Fruit fly (Drosophila melanogaster): ENCODE data around the gene mIF2.
A peak's percentile ranks its signal among the peaks of the same experiment; 100 is the strongest.

mIF2 gene

DNA sequence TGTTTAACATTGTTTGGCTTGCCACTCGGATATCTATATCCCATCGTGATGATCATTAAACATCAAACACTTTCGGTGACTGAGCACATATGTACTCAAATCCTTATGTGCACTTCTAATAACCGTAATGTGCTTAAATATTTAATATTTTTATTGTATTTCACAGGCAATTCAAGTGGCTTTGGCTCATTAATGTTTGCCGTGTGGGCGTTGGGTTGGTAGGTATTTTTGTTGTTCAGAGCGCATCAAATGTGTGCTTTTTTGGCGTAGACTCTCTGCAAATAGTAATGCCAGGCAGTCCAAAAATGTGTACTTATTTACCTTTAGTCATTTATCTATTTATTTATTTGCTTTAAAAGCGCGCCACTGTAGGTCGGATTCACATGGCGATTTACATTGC lies 42.3 kb upstream of the mIF2 start:
- TF ChIP-seq CG2202 (tag; optimal IDR thresholded peaks at IDR 0.05) (no peak), Mad (GFP tag; optimal IDR thresholded peaks at IDR 0.05) (no peak), CG18262 (tag; optimal IDR thresholded peaks at IDR 0.05) (peak; percentile 32), chif (GFP tag; optimal IDR thresholded peaks at IDR 0.05) (peak in 1 of 2 experiments; percentile 11), Ravus (GFP tag; IDR thresholded peaks at IDR 0.05) (no peak), CG4707 (GFP tag; optimal IDR thresholded peaks at IDR 0.05) (no peak), CG10274 (GFP tag; optimal IDR thresholded peaks at IDR 0.05) (no peak), sc (optimal IDR thresholded peaks at IDR 0.05) (no peak), sc (GFP tag; optimal IDR thresholded peaks at IDR 0.05) (no peak), grau (tag; optimal IDR thresholded peaks at IDR 0.05) (peak; percentile 18), sug (tag; optimal IDR thresholded peaks at IDR 0.05) (peak; percentile 10), jigr1 (GFP tag; IDR thresholded peaks at IDR 0.05) (no peak), maf-S (GFP tag; optimal IDR thresholded peaks at IDR 0.05) (no peak), CG12744 (GFP tag; optimal IDR thresholded peaks at IDR 0.05) (no peak), Vsx1 (GFP tag; optimal IDR thresholded peaks at IDR 0.05) (peak; percentile 62), sr (GFP tag; IDR thresholded peaks at IDR 0.05) (no peak), Lpt (GFP tag; optimal IDR thresholded peaks at IDR 0.05) (no peak), CG8359 (GFP tag; optimal IDR thresholded peaks at IDR 0.05; ENCODE audit: borderline replicate concordance) (no peak), sens (GFP tag) (peak; percentile 87), CG11560 (tag; IDR thresholded peaks at IDR 0.05) (no peak), kay (GFP tag; optimal IDR thresholded peaks at IDR 0.05) (peak; percentile 8), CG12219 (GFP tag; optimal IDR thresholded peaks at IDR 0.05) (peak; percentile 12), CG9932 (GFP tag; IDR thresholded peaks at IDR 0.05) (no peak), CG12236 (GFP tag; optimal IDR thresholded peaks at IDR 0.05) (no peak), dmrt11E (tag; optimal IDR thresholded peaks at IDR 0.05) (peak; percentile 70), Xbp1 (GFP tag; optimal IDR thresholded peaks at IDR 0.05) (no peak), Hsf (GFP tag; optimal IDR thresholded peaks at IDR 0.05) (no peak), CG12299 (tag; optimal IDR thresholded peaks at IDR 0.05) (no peak), btn (GFP tag; optimal IDR thresholded peaks at IDR 0.05) (no peak), Opbp (GFP tag; IDR thresholded peaks at IDR 0.05; ENCODE audit: partially characterized antibody) (no peak), Atf3 (GFP tag; optimal IDR thresholded peaks at IDR 0.05) (no peak), ATbp (GFP tag; optimal IDR thresholded peaks at IDR 0.05) (peak; percentile 59), Rfx (GFP tag; IDR thresholded peaks at IDR 0.05) (0 out of 2 replicates have a peak, but pooled peaks have one; percentile 6), ara (GFP tag; IDR thresholded peaks at IDR 0.05) (0 out of 2 replicates have a peak, but pooled peaks have one; percentile 12), CG14710 (tag; optimal IDR thresholded peaks at IDR 0.05) (peak; percentile 22), CG10209 (GFP tag; optimal IDR thresholded peaks at IDR 0.05) (peak; percentile 50), Sox100B (GFP tag; optimal IDR thresholded peaks at IDR 0.05) (peak; percentile 49), lbe (GFP tag; optimal IDR thresholded peaks at IDR 0.05) (no peak), Atf6 (GFP tag; IDR thresholded peaks at IDR 0.05) (0 out of 2 replicates have a peak, but pooled peaks have one; percentile 46), CG13424 (tag; optimal IDR thresholded peaks at IDR 0.05) (peak; percentile 32), CG2120 (GFP tag; optimal IDR thresholded peaks at IDR 0.05) (peak; percentile 9), CG13296 (GFP tag; optimal IDR thresholded peaks at IDR 0.05) (peak; percentile 26), dan (GFP tag; IDR thresholded peaks at IDR 0.05) (no peak), chn (GFP tag; optimal IDR thresholded peaks at IDR 0.05) (no peak), ken (GFP tag; IDR thresholded peaks at IDR 0.05) (no peak), CG12391 (tag; optimal IDR thresholded peaks at IDR 0.05) (peak; percentile 2), Sry-β (GFP tag; optimal IDR thresholded peaks at IDR 0.05) (no peak), tap (tag; optimal IDR thresholded peaks at IDR 0.05) (peak; percentile 4), sd (tag; optimal IDR thresholded peaks at IDR 0.05) (peak; percentile 14), zfh1 (GFP tag; IDR thresholded peaks at IDR 0.05) (0 out of 3 replicates have a peak, but pooled peaks have one; percentile 27), Ptx1 (GFP tag; IDR thresholded peaks at IDR 0.05) (no peak), usp (GFP tag; optimal IDR thresholded peaks at IDR 0.05) (no peak)

Data from whole organism, embryonic.